Fruit fly (Drosophila melanogaster): Measurements from ENCODE around the gene CG16753.
A peak's percentile ranks its signal among the peaks of the same experiment; 100 is the strongest.

The CG16753 gene

DNA sequence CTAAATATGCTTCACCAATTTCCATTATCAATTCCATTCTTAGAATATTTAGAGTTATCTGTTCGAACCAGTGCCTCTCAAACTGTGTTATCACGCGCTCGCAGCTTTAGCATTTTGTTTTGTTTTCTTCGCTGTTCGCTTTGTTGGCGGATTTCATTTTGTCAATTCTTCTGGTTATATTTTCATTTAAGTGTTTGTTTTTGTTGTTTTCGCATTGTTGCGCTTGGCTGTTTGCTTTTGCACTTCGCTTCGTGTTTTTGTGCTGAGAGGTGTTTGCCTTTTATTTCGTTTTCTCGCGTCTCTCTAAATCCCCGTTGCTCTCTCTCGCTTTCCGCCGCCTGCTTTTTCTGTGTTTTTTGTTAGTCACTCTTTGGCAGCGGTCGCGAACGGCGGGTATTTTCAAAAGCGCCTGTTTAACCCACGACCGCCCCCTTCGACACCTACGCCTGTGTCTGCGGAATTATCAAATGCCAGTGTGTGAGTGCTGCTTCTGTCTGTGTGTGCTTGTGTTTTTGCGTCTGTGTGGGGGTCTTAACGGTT, 22.8 kb downstream of the CG16753 start:
- TF ChIP-seq Mnt (GFP tag; optimal IDR thresholded peaks at IDR 0.05), result peak; percentile 72
- peak; percentile 62 for TF ChIP-seq bab1 (GFP tag; optimal IDR thresholded peaks at IDR 0.05)
- no peak for TF ChIP-seq CG1620 (GFP tag; optimal IDR thresholded peaks at IDR 0.05)
- peak; percentile 76 for TF ChIP-seq kay (GFP tag; ENCODE audit: borderline replicate concordance)
- TF ChIP-seq pad (GFP tag; optimal IDR thresholded peaks at IDR 0.05), result peak; percentile 61
- peak; percentile 59 for TF ChIP-seq CG12768 (GFP tag; optimal IDR thresholded peaks at IDR 0.05)
- peak; percentile 41 for TF ChIP-seq CG33017 (tag; optimal IDR thresholded peaks at IDR 0.05)
- peak; percentile 35 for TF ChIP-seq CG7101 (tag; optimal IDR thresholded peaks at IDR 0.05)
- peak; percentile 58 for TF ChIP-seq cic (GFP tag; optimal IDR thresholded peaks at IDR 0.05)
- TF ChIP-seq Clk (GFP tag; optimal IDR thresholded peaks at IDR 0.05), result no peak
- peak; percentile 33 for TF ChIP-seq CG14711 (tag; optimal IDR thresholded peaks at IDR 0.05)
- peak; percentile 76 for TF ChIP-seq tj (GFP tag; optimal IDR thresholded peaks at IDR 0.05)
- peak; percentile 18 for TF ChIP-seq CG5204 (GFP tag; optimal IDR thresholded peaks at IDR 0.05)
- peak; percentile 26 for TF ChIP-seq CG11617 (GFP tag; optimal IDR thresholded peaks at IDR 0.05)
- no peak for TF ChIP-seq Crg-1 (GFP tag; optimal IDR thresholded peaks at IDR 0.05)
- no peak for TF ChIP-seq CG7045 (GFP tag; optimal IDR thresholded peaks at IDR 0.05)
- TF ChIP-seq cnc (optimal IDR thresholded peaks at IDR 0.05), result peak in 1 of 2 experiments; percentile 15
- peak; percentile 15 for TF ChIP-seq Hr96 (GFP tag; optimal IDR thresholded peaks at IDR 0.05)
- peak; percentile 68 for TF ChIP-seq ovo (GFP tag; optimal IDR thresholded peaks at IDR 0.05)

DNA sequence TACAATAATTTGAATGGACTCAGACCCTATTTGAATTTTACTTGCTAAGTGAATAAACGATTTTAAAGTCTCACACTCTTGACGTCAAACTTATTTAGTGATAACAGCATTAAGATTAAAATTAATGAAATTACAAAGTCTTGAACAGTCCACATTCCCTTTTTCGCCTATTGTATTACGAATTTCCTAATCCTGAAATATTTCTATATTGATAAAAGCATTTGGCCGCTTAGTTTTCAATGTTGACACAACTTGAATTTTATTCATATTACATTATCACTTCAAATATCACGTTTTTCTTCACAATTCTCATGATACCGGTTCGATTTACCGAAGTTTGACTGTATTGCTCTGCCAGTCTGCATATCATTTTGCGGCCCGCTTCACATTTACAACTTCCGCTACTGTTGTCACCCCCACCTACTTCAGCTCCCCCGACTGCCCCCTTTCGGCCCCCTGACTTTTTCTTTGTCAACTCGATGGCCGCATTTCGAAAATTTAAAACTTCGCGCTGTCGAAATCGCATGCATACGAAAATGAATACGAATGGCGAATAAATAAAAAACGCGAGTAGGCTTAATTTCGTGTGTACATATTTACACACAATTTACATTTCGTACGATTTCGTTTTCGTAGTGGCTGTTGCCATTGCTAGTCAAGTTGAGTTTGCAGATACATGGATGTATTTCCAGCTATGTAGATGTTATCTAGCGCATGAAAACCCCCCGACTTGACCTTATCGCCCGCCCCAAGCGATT, 23.7 kb downstream of the CG16753 start:
- TF ChIP-seq kay (GFP tag; ENCODE audit: borderline replicate concordance) (no peak), tj (GFP tag; optimal IDR thresholded peaks at IDR 0.05) (peak; percentile 71), CG14711 (tag; optimal IDR thresholded peaks at IDR 0.05) (peak; percentile 54), CG7101 (tag; optimal IDR thresholded peaks at IDR 0.05) (peak; percentile 15), Hr96 (GFP tag; optimal IDR thresholded peaks at IDR 0.05) (no peak)

DNA sequence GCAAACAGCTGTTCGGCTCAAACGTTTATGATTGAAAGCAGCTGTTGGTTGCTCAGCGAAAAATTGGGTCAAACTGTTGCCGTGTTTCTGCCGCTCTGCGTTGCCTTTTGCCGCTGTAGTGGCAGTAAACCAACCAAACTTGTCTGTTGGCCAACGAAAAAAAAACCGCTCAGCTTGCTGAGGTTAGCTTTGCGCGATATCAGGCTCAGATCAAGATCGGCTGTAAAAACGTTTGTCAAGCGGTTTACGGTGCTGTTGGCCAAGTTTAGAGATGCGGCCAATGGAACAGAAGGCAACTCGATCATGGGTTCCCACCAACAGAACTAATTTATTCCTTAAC, 24.2 kb downstream of the CG16753 start:
- TF ChIP-seq toe (GFP tag; optimal IDR thresholded peaks at IDR 0.05) (no peak), CG11617 (GFP tag; optimal IDR thresholded peaks at IDR 0.05) (no peak), CG33017 (tag; optimal IDR thresholded peaks at IDR 0.05) (no peak), tj (GFP tag; optimal IDR thresholded peaks at IDR 0.05) (no peak), bab1 (GFP tag; optimal IDR thresholded peaks at IDR 0.05) (no peak), CG14711 (tag; optimal IDR thresholded peaks at IDR 0.05) (no peak), cic (GFP tag; optimal IDR thresholded peaks at IDR 0.05) (no peak)

DNA sequence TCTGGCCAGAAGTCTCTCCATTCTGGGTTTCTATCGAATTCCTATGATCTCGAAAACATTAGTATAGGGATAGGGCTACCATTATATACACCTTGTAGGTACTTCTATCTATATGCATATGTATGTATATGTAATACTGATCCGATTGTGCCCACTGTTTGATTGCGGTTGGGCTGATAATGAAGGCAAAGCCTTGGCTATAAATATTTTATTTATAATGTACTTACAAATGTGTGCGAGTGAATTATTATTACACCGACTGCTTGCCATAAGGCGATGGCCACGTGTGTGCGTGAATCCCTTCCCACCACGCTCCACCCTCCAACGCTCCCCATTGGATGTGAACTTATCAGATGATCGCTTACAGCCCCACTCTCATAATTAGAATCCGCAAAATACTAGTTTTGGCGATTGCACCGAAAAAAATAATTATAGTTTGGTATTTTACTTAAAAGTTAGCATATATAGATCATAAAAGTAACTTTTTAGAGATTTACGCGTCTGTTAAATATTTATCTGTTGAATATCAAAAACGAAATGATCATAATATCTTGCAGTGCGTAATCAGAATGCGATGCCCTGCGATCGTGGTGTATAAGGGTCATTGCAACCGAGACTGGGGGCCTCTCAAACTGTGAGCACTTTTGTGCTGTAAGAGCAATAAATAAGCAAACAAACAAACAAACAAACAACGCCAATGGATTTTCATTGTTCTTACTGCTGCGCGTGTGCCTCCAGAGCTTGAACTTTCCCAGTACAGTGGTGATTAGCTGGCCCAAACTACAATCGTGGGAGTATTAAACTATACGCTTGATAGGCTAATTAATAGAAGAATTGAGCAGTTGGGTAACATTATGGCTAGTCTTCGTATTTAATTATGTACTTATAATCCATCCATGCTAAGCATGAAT, 25.5 kb downstream of the CG16753 start:
- TF ChIP-seq CG12768 (GFP tag; optimal IDR thresholded peaks at IDR 0.05) (peak; percentile 57), Mnt (GFP tag; optimal IDR thresholded peaks at IDR 0.05) (peak; percentile 49), ovo (GFP tag; optimal IDR thresholded peaks at IDR 0.05) (no peak), cic (GFP tag; optimal IDR thresholded peaks at IDR 0.05) (peak; percentile 79), CG14711 (tag; optimal IDR thresholded peaks at IDR 0.05) (peak; percentile 50), Clk (GFP tag; optimal IDR thresholded peaks at IDR 0.05) (peak; percentile 4), kay (GFP tag; ENCODE audit: borderline replicate concordance) (peak; percentile 92), CG33017 (tag; optimal IDR thresholded peaks at IDR 0.05) (peak; percentile 68), Crg-1 (GFP tag; optimal IDR thresholded peaks at IDR 0.05) (no peak)

DNA sequence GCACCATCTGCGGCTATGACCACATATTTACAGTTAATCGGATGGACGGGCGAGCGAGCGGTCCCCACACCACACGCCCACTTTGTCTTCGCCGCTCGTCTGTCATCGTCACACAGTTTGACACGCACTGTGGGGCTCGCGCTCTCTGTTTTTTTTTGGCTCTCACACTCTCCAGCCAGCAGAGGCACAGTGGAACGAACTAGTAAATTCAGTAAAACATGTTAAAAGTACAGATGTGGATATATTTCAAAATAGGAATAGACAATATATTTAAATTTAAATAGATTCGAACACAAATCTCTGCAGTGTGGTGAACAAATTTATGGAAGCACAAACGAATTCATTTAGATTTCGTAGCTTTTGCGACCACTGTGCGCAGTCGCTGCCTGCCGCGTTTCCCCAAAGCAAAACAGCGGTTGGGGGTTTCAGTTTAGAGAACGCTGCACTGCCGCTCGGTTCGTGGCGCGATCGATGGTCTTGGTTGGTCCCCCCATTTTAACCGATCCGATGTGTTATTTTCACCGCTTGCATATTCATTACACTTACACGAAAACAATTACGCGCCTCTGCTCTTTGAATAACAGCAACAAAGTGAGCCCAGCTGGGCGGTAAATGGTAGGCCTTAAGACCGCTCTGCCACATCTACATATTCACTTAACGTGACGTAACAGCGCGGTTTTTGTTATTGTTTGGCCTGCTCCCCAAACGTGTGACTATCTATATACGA, 26.4 kb downstream of the CG16753 start:
- TF ChIP-seq tj (GFP tag; optimal IDR thresholded peaks at IDR 0.05), result peak; percentile 83
- peak; percentile 99 for TF ChIP-seq kay (GFP tag; ENCODE audit: borderline replicate concordance)
- peak; percentile 98 for TF ChIP-seq bab1 (GFP tag; optimal IDR thresholded peaks at IDR 0.05)
- no peak for TF ChIP-seq cnc (optimal IDR thresholded peaks at IDR 0.05)
- peak; percentile 97 for TF ChIP-seq Crg-1 (GFP tag; optimal IDR thresholded peaks at IDR 0.05)
- peak; percentile 98 for TF ChIP-seq CG12768 (GFP tag; optimal IDR thresholded peaks at IDR 0.05)
- peak; percentile 98 for TF ChIP-seq CG7101 (tag; optimal IDR thresholded peaks at IDR 0.05)
- TF ChIP-seq CG1620 (GFP tag; optimal IDR thresholded peaks at IDR 0.05), result peak; percentile 98
- TF ChIP-seq CG7045 (GFP tag; optimal IDR thresholded peaks at IDR 0.05), result peak; percentile 97
- TF ChIP-seq cic (GFP tag; optimal IDR thresholded peaks at IDR 0.05), result peak; percentile 92
- peak; percentile 96 for TF ChIP-seq Clk (GFP tag; optimal IDR thresholded peaks at IDR 0.05)
- TF ChIP-seq Mnt (GFP tag; optimal IDR thresholded peaks at IDR 0.05), result peak; percentile 97
- peak; percentile 94 for TF ChIP-seq CG14711 (tag; optimal IDR thresholded peaks at IDR 0.05)
- peak; percentile 93 for TF ChIP-seq ovo (GFP tag; optimal IDR thresholded peaks at IDR 0.05)
- peak; percentile 98 for TF ChIP-seq CG33017 (tag; optimal IDR thresholded peaks at IDR 0.05)
- peak; percentile 85 for TF ChIP-seq pad (GFP tag; optimal IDR thresholded peaks at IDR 0.05)
- peak; percentile 97 for TF ChIP-seq toe (GFP tag; optimal IDR thresholded peaks at IDR 0.05)
- peak; percentile 97 for TF ChIP-seq Hr96 (GFP tag; optimal IDR thresholded peaks at IDR 0.05)
- peak; percentile 97 for TF ChIP-seq CG5204 (GFP tag; optimal IDR thresholded peaks at IDR 0.05)
- peak; percentile 98 for TF ChIP-seq CG11617 (GFP tag; optimal IDR thresholded peaks at IDR 0.05)

Measured in whole organism, adult.